Worm (Caenorhabditis elegans) whole organism, L1 larva: ENCODE measurements around the gene Y110A2AR.1.

Experiments used
- C04F5.9 ChIP-seq: sonication (generic microtip); optimal IDR thresholded peaks from 2 replicates; lab custom pipeline; 2016; ENCODE audit warnings: missing genetic modification characterization, missing compliant biosample characterization
- alr-1 ChIP-seq: fragments of 200-800 bp; sonication (Bioruptor generic); optimal IDR thresholded peaks from 2 replicates; lab custom pipeline; 2018; ENCODE audit warnings: borderline replicate concordance, mild to moderate bottlenecking, missing genetic modification characterization, missing compliant biosample characterization
- aly-2 ChIP-seq: fragments of 150-350 bp; optimal IDR thresholded peaks from 2 replicates; lab custom pipeline; 2014; ENCODE audit warnings: missing biosample characterization, missing genetic modification characterization
- ama-1 ChIP-seq: fragments of 150-350 bp; optimal IDR thresholded peaks from 2 replicates; lab custom pipeline; 2014
- blmp-1 ChIP-seq: fragments of 150-350 bp; optimal IDR thresholded peaks from 2 replicates; lab custom pipeline; 2014; ENCODE audit warnings: missing biosample characterization, missing genetic modification characterization
- ceh-82 ChIP-seq, 3 experiments: fragments of 150-350 bp in 1 of 3; sonication (generic microtip) in 2 of 3; optimal IDR thresholded peaks; 2 replicates each; lab custom pipeline; 2014 to 2017; ENCODE audit warnings: missing biosample characterization in 3 of 3, missing genetic modification characterization in 3 of 3
- ceh-88 ChIP-seq: fragments of 200-800 bp; sonication (Bioruptor generic); IDR thresholded peaks from 2 replicates; pipeline ENCODE4 v1.3.6; 2022; ENCODE audit warnings: missing genetic modification characterization, missing compliant biosample characterization
- ceh-90 ChIP-seq: sonication (generic microtip); optimal IDR thresholded peaks from 2 replicates; lab custom pipeline; 2016; ENCODE audit warnings: missing genetic modification characterization, missing compliant biosample characterization
- ces-1 ChIP-seq: fragments of 150-350 bp; optimal IDR thresholded peaks from 2 replicates; lab custom pipeline; 2014; ENCODE audit warnings: missing biosample characterization, missing genetic modification reagents, missing genetic modification characterization
- dpl-1 ChIP-seq, 3 experiments: fragments of 150-350 bp in 2 of 3; sonication (generic microtip) in 1 of 3; optimal IDR thresholded peaks; 2 replicates each; lab custom pipeline; 2014 to 2017; ENCODE audit warnings: missing biosample characterization in 3 of 3, missing genetic modification characterization in 3 of 3, missing genetic modification reagents in 3 of 3
- dsc-1 ChIP-seq: sonication (generic microtip); optimal IDR thresholded peaks from 2 replicates; lab custom pipeline; 2016; ENCODE audit warnings: mild to moderate bottlenecking, missing genetic modification characterization, missing compliant biosample characterization
- efl-1 ChIP-seq, 4 experiments: fragments of 150-350 bp; optimal IDR thresholded peaks in 3 of 4; peaks in 1 of 4; 1 replicate in 1 of 4; 2 replicates in 3 of 4; lab custom pipeline; 2014; ENCODE audit warnings: missing biosample characterization in 2 of 4, missing genetic modification characterization in 2 of 4, missing genetic modification reagents in 2 of 4
- efl-3 ChIP-seq: fragments of 200-800 bp; sonication (Bioruptor generic); optimal IDR thresholded peaks from 2 replicates; lab custom pipeline; 2018; ENCODE audit warnings: mild to moderate bottlenecking, missing genetic modification characterization, missing compliant biosample characterization
- egl-27 ChIP-seq, 2 experiments: fragments of 150-350 bp in 1 of 2; sonication (generic microtip); optimal IDR thresholded peaks; 3 replicates each; lab custom pipeline; 2017 to 2018; ENCODE audit warnings: missing biosample characterization in 2 of 2, missing genetic modification characterization in 2 of 2, missing genetic modification reagents in 2 of 2
- fkh-8 ChIP-seq: sonication (generic microtip); optimal IDR thresholded peaks from 2 replicates; lab custom pipeline; 2016; ENCODE audit warnings: mild to moderate bottlenecking, missing genetic modification characterization, missing compliant biosample characterization
- hlh-17 ChIP-seq: fragments of 200-800 bp; sonication (Bioruptor generic); optimal IDR thresholded peaks from 2 replicates; lab custom pipeline; 2018; ENCODE audit warnings: missing genetic modification characterization, mild to moderate bottlenecking, missing compliant biosample characterization, moderate library complexity, borderline replicate concordance
- hpl-2 ChIP-seq: fragments of 150-350 bp; optimal IDR thresholded peaks from 2 replicates; lab custom pipeline; 2014; ENCODE audit warnings: missing biosample characterization, missing genetic modification reagents, missing genetic modification characterization
- jun-1 ChIP-seq: fragments of 150-350 bp; optimal IDR thresholded peaks from 2 replicates; lab custom pipeline; 2014; ENCODE audit warnings: missing biosample characterization, missing genetic modification reagents, missing genetic modification characterization
- lin-13 ChIP-seq: fragments of 150-350 bp; optimal IDR thresholded peaks from 2 replicates; lab custom pipeline; 2014; ENCODE audit warnings: missing biosample characterization, missing genetic modification reagents, missing genetic modification characterization
- lir-3 ChIP-seq: sonication (generic microtip); optimal IDR thresholded peaks from 2 replicates; lab custom pipeline; 2016; ENCODE audit warnings: mild to moderate bottlenecking, missing genetic modification characterization, moderate library complexity, missing compliant biosample characterization; ENCODE audit not compliant: poor library complexity
- mab-9 ChIP-seq: fragments of 200-800 bp; sonication (Bioruptor generic); IDR thresholded peaks from 2 replicates; pipeline ENCODE4 v1.3.6; 2022; ENCODE audit warnings: missing genetic modification reagents, missing genetic modification characterization, missing compliant biosample characterization
- mef-2 ChIP-seq: fragments of 150-350 bp; optimal IDR thresholded peaks from 2 replicates; lab custom pipeline; 2014; ENCODE audit warnings: missing biosample characterization, missing genetic modification characterization
- nhr-12 ChIP-seq: sonication (generic microtip); optimal IDR thresholded peaks from 2 replicates; lab custom pipeline; 2017; ENCODE audit warnings: missing biosample characterization, missing genetic modification characterization
- nhr-19 ChIP-seq: fragments of 200-800 bp; sonication (Bioruptor generic); conservative IDR thresholded peaks from 2 replicates; pipeline ENCODE4 v1.3.6; 2022; ENCODE audit warnings: missing genetic modification characterization, missing compliant biosample characterization
- nhr-20 ChIP-seq: sonication (generic microtip); optimal IDR thresholded peaks from 2 replicates; lab custom pipeline; 2016; ENCODE audit warnings: mild to moderate bottlenecking, missing genetic modification characterization, missing compliant biosample characterization
- nhr-77 ChIP-seq: fragments of 150-350 bp; optimal IDR thresholded peaks from 2 replicates; lab custom pipeline; 2014; ENCODE audit warnings: missing biosample characterization, missing genetic modification characterization
- nhr-84 ChIP-seq: sonication (generic microtip); optimal IDR thresholded peaks from 2 replicates; lab custom pipeline; 2017; ENCODE audit warnings: missing biosample characterization, missing genetic modification characterization
- nhr-85 ChIP-seq: sonication (generic microtip); peaks from one replicate; lab custom pipeline; 2016; ENCODE audit warnings: missing genetic modification characterization, inconsistent platforms, missing compliant biosample characterization
- pag-3 ChIP-seq: sonication (generic microtip); optimal IDR thresholded peaks from 2 replicates; lab custom pipeline; 2017; ENCODE audit warnings: missing genetic modification characterization, mild to moderate bottlenecking, missing compliant biosample characterization, antibody characterized with exemption, borderline replicate concordance; ENCODE audit not compliant: insufficient read depth
- pax-3 ChIP-seq: fragments of 200-800 bp; sonication (Bioruptor generic); optimal IDR thresholded peaks from 2 replicates; lab custom pipeline; 2018; ENCODE audit warnings: mild to moderate bottlenecking, missing genetic modification characterization, moderate library complexity, missing compliant biosample characterization
- skn-1 ChIP-seq: fragments of 150-350 bp; optimal IDR thresholded peaks from 2 replicates; lab custom pipeline; 2014; ENCODE audit warnings: missing biosample characterization, missing genetic modification characterization
- snpc-4 ChIP-seq: fragments of 150-350 bp; optimal IDR thresholded peaks from 2 replicates; lab custom pipeline; 2014; ENCODE audit warnings: missing biosample characterization, missing genetic modification characterization
- snu-23 ChIP-seq: sonication (generic microtip); optimal IDR thresholded peaks from 2 replicates; lab custom pipeline; 2016; ENCODE audit warnings: missing genetic modification characterization, missing compliant biosample characterization
- sox-4 ChIP-seq: sonication (generic microtip); optimal IDR thresholded peaks from 2 replicates; lab custom pipeline; 2016; ENCODE audit warnings: missing genetic modification characterization, missing compliant biosample characterization
- sptf-1 ChIP-seq: fragments of 150-350 bp; optimal IDR thresholded peaks from 2 replicates; lab custom pipeline; 2014; ENCODE audit warnings: missing biosample characterization, missing genetic modification characterization
- sup-37 ChIP-seq: fragments of 200-800 bp; sonication (Bioruptor generic); optimal IDR thresholded peaks from 2 replicates; lab custom pipeline; 2018; ENCODE audit warnings: mild to moderate bottlenecking, missing genetic modification characterization, missing compliant biosample characterization
- tbx-2 ChIP-seq: sonication (generic microtip); optimal IDR thresholded peaks from 2 replicates; lab custom pipeline; 2016; ENCODE audit warnings: missing genetic modification characterization, missing compliant biosample characterization
- unc-62 ChIP-seq: fragments of 150-350 bp; optimal IDR thresholded peaks from 2 replicates; lab custom pipeline; 2014; ENCODE audit warnings: missing biosample characterization, missing genetic modification reagents, missing genetic modification characterization
- vab-15 ChIP-seq: sonication (generic microtip); optimal IDR thresholded peaks from 2 replicates; lab custom pipeline; 2017; ENCODE audit warnings: missing genotype, mild to moderate bottlenecking, missing genetic modification characterization, missing compliant biosample characterization
- ztf-11 ChIP-seq, 2 experiments: sonication (generic microtip); optimal IDR thresholded peaks; 2 replicates each; lab custom pipeline; 2016 to 2017; ENCODE audit warnings: missing genetic modification characterization in 2 of 2, missing biosample characterization in 1 of 2, missing compliant biosample characterization in 1 of 2

Y110A2AR.1 gene

DNA sequence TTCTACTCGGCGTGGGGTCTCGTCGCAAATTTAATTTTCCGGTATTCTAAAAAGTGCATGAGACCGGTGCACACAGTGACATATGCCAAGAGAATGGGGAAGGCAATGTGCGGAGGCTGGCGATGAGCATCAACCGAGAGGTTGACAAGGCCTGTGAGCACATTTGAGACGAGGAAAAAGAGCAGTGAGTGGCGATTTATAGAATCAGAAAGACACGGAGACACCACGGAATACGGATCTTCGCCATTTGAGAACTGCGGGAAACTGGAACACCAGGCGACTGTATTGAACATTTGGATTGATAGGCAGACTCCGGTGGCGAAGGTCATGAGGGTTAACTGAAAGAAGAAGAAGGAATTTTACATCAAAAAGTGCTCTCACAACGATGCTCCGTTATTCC is 40.6 kb upstream of the Y110A2AR.1 start (continued):
- TF ChIP-seq nhr-77: no peak

DNA sequence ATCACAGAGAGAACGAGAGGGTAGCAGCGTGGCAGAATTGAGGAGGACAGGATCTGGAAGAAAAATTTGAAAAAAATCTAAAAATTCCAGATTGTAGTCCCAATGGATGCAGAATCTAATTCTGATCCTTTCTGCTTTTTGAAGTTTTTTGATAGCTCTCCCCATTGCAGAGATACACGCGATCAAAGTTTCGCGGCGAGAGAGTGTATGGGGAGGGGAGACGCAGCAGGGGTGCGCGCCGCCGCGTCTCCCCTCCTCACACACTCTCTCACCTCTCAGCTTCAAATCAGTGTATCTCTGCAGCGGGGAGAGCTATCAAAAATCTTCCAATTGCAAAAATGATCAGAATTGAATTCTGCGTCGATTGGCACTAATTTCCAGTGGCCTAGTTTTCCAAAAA is 38.4 kb upstream of the Y110A2AR.1 start:
- TF ChIP-seq tbx-2 (tag; lab: Kevin White, UChicago) (no peak), lin-13 (GFP tag; lab: Kevin White, UChicago) (peak; percentile 16)

DNA sequence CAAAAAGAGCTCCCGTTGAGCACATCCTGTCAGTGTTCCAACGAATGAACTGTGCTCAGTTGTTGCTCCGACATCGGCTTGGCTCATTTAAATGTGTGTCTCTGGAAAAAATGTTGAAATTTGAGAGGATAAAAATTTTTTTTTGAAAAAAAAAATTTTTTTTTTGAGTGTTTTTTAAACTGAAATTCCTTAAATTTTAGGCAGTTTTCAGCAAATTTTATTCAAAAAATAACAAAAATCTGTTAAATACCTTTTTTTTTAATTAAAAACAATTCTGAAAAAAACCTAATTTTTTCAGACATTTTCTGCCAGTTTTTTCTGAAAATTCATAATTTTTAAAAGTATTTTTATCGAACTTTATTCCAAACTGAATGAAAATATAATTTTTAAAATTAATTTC is 34.7 kb upstream of the Y110A2AR.1 start, which contains the start of gene pigw-1:
pigw-1 (minus strand) TSS at position 101 of the 400 bp plus-strand sequence.
- TF ChIP-seq sup-37 (GFP tag; lab: Kevin White, UChicago) (no peak), ceh-88 (GFP tag; lab: Robert Waterston, UW) (no peak), nhr-20 (tag; lab: Kevin White, UChicago) (no peak), ces-1 (GFP tag; lab: Kevin White, UChicago) (no peak), egl-27 (tag; optimal IDR thresholded peaks at IDR 0.05; lab: Kevin White, UChicago) (no peak), sptf-1 (tag; lab: Kevin White, UChicago) (no peak), ama-1 (lab: Kevin White, UChicago) (no peak), lir-3 (no peak), efl-3 (GFP tag; lab: Kevin White, UChicago) (no peak), mef-2 (no peak), hlh-17 (GFP tag; lab: Kevin White, UChicago) (no peak), nhr-85 (tag; lab: Kevin White, UChicago) (no peak), pag-3 (tag; lab: Kevin White, UChicago) (no peak), nhr-19 (GFP tag; lab: Robert Waterston, UW) (no peak), nhr-84 (tag; lab: Kevin White, UChicago) (no peak), lin-13 (GFP tag; lab: Kevin White, UChicago) (no peak), ceh-90 (tag; lab: Kevin White, UChicago) (no peak), jun-1 (tag; lab: Kevin White, UChicago) (no peak), nhr-12 (tag; lab: Kevin White, UChicago) (no peak), efl-1 (optimal IDR thresholded peaks at IDR 0.05; lab: Kevin White, UChicago) (no peak), efl-1 (GFP tag; optimal IDR thresholded peaks at IDR 0.05 in 1 of 2; lab: Kevin White, UChicago) (no peak)
- TF ChIP-seq, all 84 proteins: peak for 0

DNA sequence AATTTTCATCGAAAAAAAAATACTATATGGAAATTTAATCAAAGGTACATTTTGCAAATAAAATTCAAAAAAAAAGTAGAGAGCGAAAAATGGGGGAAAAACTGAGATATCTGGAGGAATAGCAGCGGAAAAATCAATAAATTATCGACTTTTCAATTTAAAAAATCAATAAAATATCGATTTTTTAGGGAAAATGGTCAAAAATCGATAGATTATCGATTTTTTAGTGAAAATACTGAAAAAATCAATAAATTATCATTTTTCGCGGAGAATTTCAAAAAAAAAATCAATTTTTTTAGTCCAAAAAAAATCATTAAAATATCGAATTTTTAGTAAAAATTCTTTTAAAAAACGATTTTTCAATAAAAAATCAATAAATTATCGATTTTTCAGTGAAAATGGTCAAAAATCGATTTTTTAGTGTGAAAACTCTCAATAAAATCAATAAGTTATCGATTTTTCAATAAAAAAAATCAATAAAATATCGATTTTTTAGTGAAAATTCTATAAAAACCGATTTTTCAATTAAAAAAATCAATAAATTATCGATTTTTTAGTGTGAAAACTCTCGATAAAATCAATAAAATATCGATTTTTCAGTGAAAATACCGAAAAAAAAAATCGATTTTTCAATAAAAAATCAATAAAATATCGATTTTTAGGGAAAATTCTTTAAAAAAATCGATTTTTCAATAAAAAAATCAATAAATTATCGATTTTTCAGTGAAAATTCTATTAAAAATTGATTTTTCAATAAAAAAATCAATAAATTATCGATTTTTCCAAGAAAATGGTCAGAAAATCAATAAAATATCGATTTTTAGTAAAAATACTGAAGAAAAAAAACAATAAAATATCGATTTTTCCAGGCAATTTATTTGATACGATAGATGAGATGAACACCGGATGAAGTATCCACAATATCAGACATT is 33.7 kb upstream of the Y110A2AR.1 start:
- TF ChIP-seq sox-4 (tag; lab: Kevin White, UChicago) (no peak), blmp-1 (tag; lab: Kevin White, UChicago) (no peak), skn-1 (tag; lab: Kevin White, UChicago) (no peak), sptf-1 (tag; lab: Kevin White, UChicago) (no peak), nhr-12 (tag; lab: Kevin White, UChicago) (no peak), pax-3 (tag; lab: Kevin White, UChicago) (no peak), mab-9 (GFP tag; lab: Robert Waterston, UW) (no peak)
- TF ChIP-seq, all 84 proteins: peak for 0

DNA sequence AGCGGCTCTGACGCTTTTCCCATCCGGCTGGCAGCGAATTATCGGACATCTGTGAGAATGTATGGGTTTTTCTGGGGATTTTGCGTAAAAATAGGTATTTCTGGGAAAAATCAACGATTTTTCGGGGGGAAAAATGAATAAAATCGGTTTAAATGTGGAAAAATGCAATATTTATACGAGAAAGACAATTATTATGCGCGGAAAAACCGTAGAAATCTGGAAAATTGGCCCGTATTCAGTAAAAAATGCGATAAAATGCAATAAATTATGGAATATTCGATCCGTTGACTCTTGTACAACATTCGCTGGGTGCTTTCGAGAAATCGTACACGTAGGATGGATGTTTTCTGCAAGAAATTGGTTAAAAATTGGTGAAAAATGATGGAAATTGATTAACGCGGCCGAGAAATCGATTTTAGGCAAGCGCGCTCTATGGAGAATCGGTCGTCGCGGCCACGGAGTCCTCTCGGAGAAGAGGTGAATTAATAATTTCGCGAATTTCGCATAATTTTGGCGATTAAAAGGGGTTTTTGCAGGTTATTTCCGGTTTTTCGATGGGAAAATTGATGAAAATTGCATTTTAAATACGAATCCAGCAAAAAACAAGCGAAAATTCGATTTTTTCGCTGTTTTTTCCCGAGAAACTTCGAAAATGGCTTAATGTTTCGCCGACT is 30.4 kb upstream of the Y110A2AR.1 start, which contains the start of gene pinn-1:
pinn-1 (minus strand) TSS at position 51 of the 674 bp plus-strand sequence.
- TF ChIP-seq tbx-2 (tag; lab: Kevin White, UChicago) (peak; percentile 95), alr-1 (no peak), snu-23 (GFP tag; lab: Kevin White, UChicago) (peak; percentile 94), nhr-84 (tag; lab: Kevin White, UChicago) (no peak), hpl-2 (GFP tag; lab: Kevin White, UChicago) (peak; percentile 56), ztf-11 (tag; optimal IDR thresholded peaks at IDR 0.05; lab: Kevin White, UChicago) (peak in 1 of 2 experiments; percentile 98), unc-62 (no peak), ceh-82 (tag; optimal IDR thresholded peaks at IDR 0.05; lab: Kevin White, UChicago) (peak; percentile 95 to 98 (median 95)), nhr-20 (tag; lab: Kevin White, UChicago) (peak; percentile 92), fkh-8 (tag; lab: Kevin White, UChicago) (peak; percentile 96), pax-3 (tag; lab: Kevin White, UChicago) (peak; percentile 97), dsc-1 (tag; lab: Kevin White, UChicago) (peak; percentile 97), snpc-4 (peak; percentile 75), ama-1 (lab: Kevin White, UChicago) (no peak), dpl-1 (GFP tag; optimal IDR thresholded peaks at IDR 0.05; lab: Kevin White, UChicago) (peak; percentile 78 to 84 (median 83)), sup-37 (GFP tag; lab: Kevin White, UChicago) (peak; percentile 83), aly-2 (tag; lab: Kevin White, UChicago) (peak; percentile 61), C04F5.9 (tag; lab: Kevin White, UChicago) (peak; percentile 97), vab-15 (tag; lab: Kevin White, UChicago) (peak; percentile 97)
